Worm (Caenorhabditis elegans) whole organism, young adult: Measurements from ENCODE around the gene M03A1.3.

ENCODE experiments used
- F55B11.4 ChIP-seq: sonication (generic microtip); optimal IDR thresholded peaks from 2 replicates; lab custom pipeline; 2016; ENCODE audit warnings: missing compliant biosample characterization, missing genetic modification characterization, borderline replicate concordance; ENCODE audit not compliant: insufficient read depth
- dpl-1 ChIP-seq: fragments of 150-350 bp; optimal IDR thresholded peaks from 2 replicates; lab custom pipeline; 2014; ENCODE audit warnings: missing biosample characterization, missing genetic modification reagents, missing genetic modification characterization
- unc-130 ChIP-seq: sonication (generic microtip); optimal IDR thresholded peaks from 2 replicates; lab custom pipeline; 2016; ENCODE audit warnings: missing genetic modification reagents, missing genetic modification characterization, missing compliant biosample characterization
- ztf-25 ChIP-seq: fragments of 200-800 bp; sonication (Bioruptor generic); IDR thresholded peaks from 2 replicates; pipeline ENCODE4 v1.3.6; 2022; ENCODE audit warnings: missing genetic modification reagents, missing genetic modification characterization, missing compliant biosample characterization

DNA sequence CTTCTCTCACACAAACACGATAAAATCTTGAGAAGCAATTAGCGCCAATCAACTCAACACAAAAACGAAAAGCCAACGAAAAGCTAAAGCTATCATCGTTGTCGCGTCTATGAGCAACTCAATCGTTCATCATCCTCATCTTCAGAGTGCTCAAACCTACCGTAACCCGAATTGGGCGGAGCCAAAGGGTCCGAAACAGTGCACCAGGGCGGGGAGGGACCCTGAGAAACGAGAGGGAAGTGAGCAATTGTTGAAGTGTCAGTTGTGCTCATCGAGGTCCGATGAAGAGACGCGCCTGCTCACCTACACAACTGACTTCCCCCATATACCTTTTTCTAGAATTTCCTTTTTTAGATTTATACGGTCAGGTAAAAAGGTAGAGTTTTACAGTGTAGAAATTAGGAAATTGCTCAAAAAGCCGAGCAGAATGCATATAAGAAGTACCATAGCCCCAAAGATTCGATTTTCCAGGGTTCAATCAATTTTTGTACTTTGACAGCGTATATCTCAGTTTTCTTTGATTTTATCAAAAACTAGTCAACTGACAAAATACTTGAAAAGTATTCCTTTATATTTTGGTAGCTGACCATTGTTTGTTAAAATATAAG, 39.2 kb upstream of the M03A1.3 start, which contains the start of gene hlh-1:
- TF ChIP-seq F55B11.4 (tag; lab: Kevin White, UChicago), result no peak
- TF ChIP-seq dpl-1 (GFP tag; lab: Kevin White, UChicago), result no peak
- no peak for TF ChIP-seq ztf-25 (GFP tag; lab: Robert Waterston, UW)
- TF ChIP-seq unc-130 (GFP tag; lab: Kevin White, UChicago), result no peak
